Fruit fly (Drosophila melanogaster): ENCODE results near the gene Asciz.
A peak's percentile ranks its signal among the peaks of the same experiment; 100 is the strongest.

The Asciz gene

dm6 chr3L:3194059-3194458, 28.0 kb upstream of the Asciz start (continued):
- peak; percentile 28 for TF ChIP-seq disco-r (GFP tag; optimal IDR thresholded peaks at IDR 0.05)
- TF ChIP-seq sug (tag; optimal IDR thresholded peaks at IDR 0.05): peak; percentile 75
- peak; percentile 88 for TF ChIP-seq CG1529 (GFP tag; optimal IDR thresholded peaks at IDR 0.05)
- no peak for TF ChIP-seq tna (GFP tag; IDR thresholded peaks at IDR 0.05; ENCODE audit: partially characterized antibody)
- no peak for TF ChIP-seq hbn (GFP tag; IDR thresholded peaks at IDR 0.05; ENCODE audit: partially characterized antibody)
- peak; percentile 71 for TF ChIP-seq CG10431 (GFP tag; optimal IDR thresholded peaks at IDR 0.05)
- peak; percentile 86 for TF ChIP-seq CG6765 (GFP tag; optimal IDR thresholded peaks at IDR 0.05)
- TF ChIP-seq az2 (GFP tag; optimal IDR thresholded peaks at IDR 0.05): peak; percentile 91
- TF ChIP-seq CG32772 (GFP tag; IDR thresholded peaks at IDR 0.05): peak; percentile 93
- TF ChIP-seq trem (tag; optimal IDR thresholded peaks at IDR 0.05): peak; percentile 88
- TF ChIP-seq Six4 (GFP tag; optimal IDR thresholded peaks at IDR 0.05): peak; percentile 91
- TF ChIP-seq HHEX (GFP tag; optimal IDR thresholded peaks at IDR 0.05): peak; percentile 94
- TF ChIP-seq Deaf1 (tag; optimal IDR thresholded peaks at IDR 0.05): peak; percentile 74
- TF ChIP-seq Trl (optimal IDR thresholded peaks at IDR 0.05): no peak
- peak; percentile 47 for TF ChIP-seq Trl (GFP tag; optimal IDR thresholded peaks at IDR 0.05)
- TF ChIP-seq Atf-2 (GFP tag; optimal IDR thresholded peaks at IDR 0.05): peak; percentile 27
- TF ChIP-seq CG10209 (GFP tag; optimal IDR thresholded peaks at IDR 0.05): peak; percentile 92
- TF ChIP-seq fru (optimal IDR thresholded peaks at IDR 0.05): no peak
- peak; percentile 53 for TF ChIP-seq crol (GFP tag; IDR thresholded peaks at IDR 0.05)
- no peak for TF ChIP-seq Dfd (GFP tag; optimal IDR thresholded peaks at IDR 0.05)
- TF ChIP-seq NC2α (GFP tag; optimal IDR thresholded peaks at IDR 0.05): no peak
- no peak for TF ChIP-seq eyg (GFP tag; optimal IDR thresholded peaks at IDR 0.05)
- TF ChIP-seq CG11696 (GFP tag; IDR thresholded peaks at IDR 0.05): peak; percentile 99
- peak; percentile 85; the same call in 2 of the 3 replicates for TF ChIP-seq Optix (GFP tag; IDR thresholded peaks at IDR 0.05)
- TF ChIP-seq CG18599 (GFP tag; optimal IDR thresholded peaks at IDR 0.05): peak; percentile 96
- peak; percentile 95 for TF ChIP-seq unpg (GFP tag; optimal IDR thresholded peaks at IDR 0.05)
- TF ChIP-seq Abd-B (GFP tag; optimal IDR thresholded peaks at IDR 0.05): peak; percentile 88
- no peak for TF ChIP-seq nerfin-2 (GFP tag; IDR thresholded peaks at IDR 0.05; ENCODE audit: partially characterized antibody)
- TF ChIP-seq CG8089 (GFP tag; optimal IDR thresholded peaks at IDR 0.05): no peak
- no peak for TF ChIP-seq ham (GFP tag; IDR thresholded peaks at IDR 0.05)
- peak; percentile 90 for TF ChIP-seq CG14710 (tag; optimal IDR thresholded peaks at IDR 0.05)
- TF ChIP-seq CG12744 (GFP tag; optimal IDR thresholded peaks at IDR 0.05): peak; percentile 3
- TF ChIP-seq CG16815 (GFP tag; optimal IDR thresholded peaks at IDR 0.05): peak; percentile 85
- peak; percentile 90 for TF ChIP-seq nau (GFP tag; optimal IDR thresholded peaks at IDR 0.05)
- peak; percentile 93 for TF ChIP-seq CG5953 (GFP tag; IDR thresholded peaks at IDR 0.05)
- TF ChIP-seq CG32532 (GFP tag; IDR thresholded peaks at IDR 0.05): peak; percentile 94
- no peak for TF ChIP-seq pros (GFP tag; optimal IDR thresholded peaks at IDR 0.05)
- peak; percentile 4 for TF ChIP-seq Atf3 (GFP tag; optimal IDR thresholded peaks at IDR 0.05)
- TF ChIP-seq hkb (optimal IDR thresholded peaks at IDR 0.05): no peak
- peak; percentile 97 for TF ChIP-seq hkb (GFP tag; IDR thresholded peaks at IDR 0.05)
- no peak for TF ChIP-seq amos (GFP tag; IDR thresholded peaks at IDR 0.05; ENCODE audit: partially characterized antibody)
- TF ChIP-seq tgo (GFP tag; IDR thresholded peaks at IDR 0.05): peak; percentile 93
- TF ChIP-seq sisA (GFP tag; IDR thresholded peaks at IDR 0.05): peak; percentile 91
- TF ChIP-seq CG13287 (GFP tag; IDR thresholded peaks at IDR 0.05; ENCODE audit: partially characterized antibody): no peak
- peak; percentile 96 for TF ChIP-seq dmrt99B (tag; optimal IDR thresholded peaks at IDR 0.05)
- peak; percentile 96 for TF ChIP-seq sens (GFP tag)
- peak; percentile 13 for TF ChIP-seq CG9609 (GFP tag; optimal IDR thresholded peaks at IDR 0.05)
- TF ChIP-seq chif (GFP tag; optimal IDR thresholded peaks at IDR 0.05): peak; percentile 47 to 57
- TF ChIP-seq CG17829 (tag; optimal IDR thresholded peaks at IDR 0.05): peak; percentile 95
- peak; percentile 88 for TF ChIP-seq tio (GFP tag; optimal IDR thresholded peaks at IDR 0.05)
- peak; percentile 94 for TF ChIP-seq E2f1 (GFP tag; IDR thresholded peaks at IDR 0.05)
- peak; percentile 76 for TF ChIP-seq MBD-R2 (GFP tag; IDR thresholded peaks at IDR 0.05)
